Fruit fly (Drosophila melanogaster) whole organism, embryonic: ENCODE results near the gene PRL-1.

ENCODE experiments used
- ATbp ChIP-seq: fragments of 200-800 bp; sonication (Bioruptor generic); optimal IDR thresholded peaks from 2 replicates; lab custom pipeline; 2017; ENCODE audit warnings: missing biosample characterization, mild to moderate bottlenecking, missing genetic modification characterization, missing genetic modification reagents
- Atf-2 ChIP-seq: fragments of 200-800 bp; sonication (Bioruptor generic); optimal IDR thresholded peaks from 2 replicates; lab custom pipeline; 2016; ENCODE audit warnings: missing biosample characterization, missing genetic modification characterization
- CG10209 ChIP-seq: fragments of 200-800 bp; sonication (Bioruptor generic); optimal IDR thresholded peaks from 3 replicates; lab custom pipeline; 2017; ENCODE audit warnings: missing biosample characterization, mild to moderate bottlenecking, missing genetic modification characterization, missing genetic modification reagents
- CG10274 ChIP-seq: fragments of 200-800 bp; sonication (Bioruptor generic); optimal IDR thresholded peaks from 3 replicates; lab custom pipeline; 2017; ENCODE audit warnings: missing biosample characterization, mild to moderate bottlenecking, missing genetic modification characterization
- CG11504 ChIP-seq: fragments of 200-800 bp; sonication (Bioruptor generic); optimal IDR thresholded peaks from 3 replicates; lab custom pipeline; 2019; ENCODE audit warnings: missing biosample characterization, mild to moderate bottlenecking, missing genetic modification characterization, moderate library complexity
- CG14050 ChIP-seq: fragments of 200-800 bp; sonication (Bioruptor generic); IDR thresholded peaks from 3 replicates; pipeline ENCODE4 v1.3.6; 2022; ENCODE audit warnings: missing biosample characterization, missing genetic modification characterization
- CG14441 ChIP-seq: fragments of 200-800 bp; sonication (Bioruptor generic); IDR thresholded peaks from 2 replicates; pipeline ENCODE4 v1.3.6; 2022; ENCODE audit warnings: missing biosample characterization, missing genetic modification characterization
- CG14667 ChIP-seq: fragments of 200-800 bp; sonication (Bioruptor generic); IDR thresholded peaks from 2 replicates; pipeline ENCODE4 v1.3.6; 2022; ENCODE audit warnings: missing biosample characterization, missing genetic modification characterization
- CG2116 ChIP-seq: fragments of 200-800 bp; sonication (Bioruptor generic); optimal IDR thresholded peaks from 3 replicates; lab custom pipeline; 2018; ENCODE audit warnings: missing biosample characterization, mild to moderate bottlenecking, missing genetic modification characterization
- CG2875 ChIP-seq: fragments of 200-800 bp; sonication (Bioruptor generic); optimal IDR thresholded peaks from 2 replicates; lab custom pipeline; 2017; ENCODE audit warnings: missing biosample characterization, mild to moderate bottlenecking, missing genetic modification characterization, missing genetic modification reagents
- CG30403 ChIP-seq: fragments of 200-800 bp; sonication (Bioruptor generic); optimal IDR thresholded peaks from 3 replicates; lab custom pipeline; 2016; ENCODE audit warnings: missing biosample characterization, missing genetic modification characterization
- CG3281 ChIP-seq: fragments of 200-800 bp; sonication (Bioruptor generic); optimal IDR thresholded peaks from 3 replicates; lab custom pipeline; 2017; ENCODE audit warnings: missing biosample characterization, mild to moderate bottlenecking, missing genetic modification characterization
- CG3407 ChIP-seq: fragments of 200-800 bp; sonication (Bioruptor generic); optimal IDR thresholded peaks from 2 replicates; lab custom pipeline; 2018; ENCODE audit warnings: missing biosample characterization, mild to moderate bottlenecking, missing genetic modification characterization
- CG3838 ChIP-seq: fragments of 200-800 bp; sonication (Bioruptor generic); optimal IDR thresholded peaks from 3 replicates; lab custom pipeline; 2016; ENCODE audit warnings: missing biosample characterization, missing genetic modification characterization
- CG3847 ChIP-seq: fragments of 200-800 bp; sonication (Bioruptor generic); IDR thresholded peaks from 2 replicates; pipeline ENCODE4 v1.3.6; 2022; ENCODE audit warnings: missing biosample characterization, missing genetic modification characterization
- CG4282 ChIP-seq: fragments of 200-800 bp; sonication (Bioruptor generic); optimal IDR thresholded peaks from 2 replicates; lab custom pipeline; 2016; ENCODE audit warnings: missing biosample characterization, missing genetic modification characterization
- CG4854 ChIP-seq: fragments of 200-800 bp; sonication (Bioruptor generic); optimal IDR thresholded peaks from 2 replicates; lab custom pipeline; 2016; ENCODE audit warnings: missing biosample characterization, missing genetic modification characterization, inconsistent platforms
- CG6272 ChIP-seq: fragments of 200-800 bp; sonication (Bioruptor generic); IDR thresholded peaks from 2 replicates; pipeline ENCODE4 v1.3.6; 2022; ENCODE audit warnings: missing biosample characterization, missing genetic modification characterization
- CG8944 ChIP-seq: fragments of 200-800 bp; sonication (Bioruptor generic); optimal IDR thresholded peaks from 3 replicates; lab custom pipeline; 2016; ENCODE audit warnings: missing biosample characterization, missing genetic modification characterization
- CHES-1-like ChIP-seq: fragments of 200-800 bp; sonication (Bioruptor generic); optimal IDR thresholded peaks from 2 replicates; lab custom pipeline; 2016; ENCODE audit warnings: missing biosample characterization, missing genetic modification characterization
- CTCF ChIP-seq: fragments of 200-800 bp; sonication (Bioruptor generic); optimal IDR thresholded peaks from 2 replicates; lab custom pipeline; 2017; ENCODE audit warnings: missing biosample characterization, mild to moderate bottlenecking, missing genetic modification characterization, moderate library complexity
- Dip3 ChIP-seq: fragments of 200-800 bp; sonication (Bioruptor generic); optimal IDR thresholded peaks from 3 replicates; lab custom pipeline; 2016; ENCODE audit warnings: missing biosample characterization, missing genetic modification characterization
- Dp ChIP-seq: fragments of 200-800 bp; sonication (Bioruptor generic); optimal IDR thresholded peaks from 2 replicates; lab custom pipeline; 2018; ENCODE audit warnings: missing biosample characterization, mild to moderate bottlenecking, missing genetic modification characterization, moderate library complexity
- Drgx ChIP-seq: fragments of 200-800 bp; sonication (Bioruptor generic); IDR thresholded peaks from 2 replicates; pipeline ENCODE4 v1.3.6; 2022; ENCODE audit warnings: missing biosample characterization, missing genetic modification characterization
- Elba2 ChIP-seq: fragments of 200-800 bp; sonication (Bioruptor generic); optimal IDR thresholded peaks from 3 replicates; lab custom pipeline; 2016; ENCODE audit warnings: missing biosample characterization, missing genetic modification characterization
- HmgZ ChIP-seq: fragments of 200-800 bp; sonication (Bioruptor generic); optimal IDR thresholded peaks from 2 replicates; lab custom pipeline; 2018; ENCODE audit warnings: missing biosample characterization, mild to moderate bottlenecking, missing genetic modification characterization
- Hr39 ChIP-seq: fragments of >200 bp; optimal IDR thresholded peaks from 2 replicates; lab custom pipeline; 2017
- Lhr ChIP-seq: fragments of 200-800 bp; sonication (Bioruptor generic); optimal IDR thresholded peaks from 3 replicates; lab custom pipeline; 2017; ENCODE audit warnings: mild to moderate bottlenecking, missing biosample characterization, missing genetic modification reagents, missing genetic modification characterization
- Pdp1 ChIP-seq, 2 experiments: fragments of 200-800 bp; sonication (Bioruptor generic); optimal IDR thresholded peaks; 3 replicates each; lab custom pipeline; 2016; ENCODE audit warnings: missing biosample characterization in 2 of 2, missing genetic modification characterization in 2 of 2, mild to moderate bottlenecking in 1 of 2, moderate library complexity in 1 of 2
- ash1 ChIP-seq: fragments of 200-800 bp; sonication (Bioruptor generic); optimal IDR thresholded peaks from 2 replicates; lab custom pipeline; 2018; ENCODE audit warnings: missing biosample characterization, mild to moderate bottlenecking, missing genetic modification characterization
- br ChIP-seq: fragments of >200 bp; optimal IDR thresholded peaks from 2 replicates; lab custom pipeline; 2017
- btn ChIP-seq: fragments of 200-800 bp; sonication (Bioruptor generic); optimal IDR thresholded peaks from 2 replicates; lab custom pipeline; 2016; ENCODE audit warnings: missing biosample characterization, missing genetic modification characterization
- dpn ChIP-seq, 2 experiments: fragments of 200-800 bp; sonication (Bioruptor generic); optimal IDR thresholded peaks; 3 replicates each; lab custom pipeline; 2016; ENCODE audit warnings: missing biosample characterization in 2 of 2, missing genetic modification characterization in 2 of 2
- fd102C ChIP-seq: fragments of 200-800 bp; sonication (Bioruptor generic); optimal IDR thresholded peaks from 2 replicates; lab custom pipeline; 2018; ENCODE audit warnings: missing biosample characterization, mild to moderate bottlenecking, missing genetic modification characterization, moderate library complexity
- hth ChIP-seq: fragments of >200 bp; optimal IDR thresholded peaks from 2 replicates; lab custom pipeline; 2017; ENCODE audit warnings: inconsistent platforms
- klu ChIP-seq: fragments of 200-800 bp; sonication (Bioruptor generic); IDR thresholded peaks from 2 replicates; pipeline ENCODE4 v1.3.6; 2022; ENCODE audit warnings: missing biosample characterization, missing genetic modification characterization
- nau ChIP-seq: fragments of 200-800 bp; sonication (Bioruptor generic); optimal IDR thresholded peaks from 3 replicates; lab custom pipeline; 2017; ENCODE audit warnings: missing biosample characterization, mild to moderate bottlenecking, missing genetic modification characterization, missing genetic modification reagents
- rib ChIP-seq: fragments of 200-800 bp; sonication (Bioruptor generic); IDR thresholded peaks from 2 replicates; pipeline ENCODE4 v1.3.6; 2022; ENCODE audit warnings: missing biosample characterization, missing genetic modification characterization
- run ChIP-seq: fragments of 200-800 bp; sonication (Bioruptor generic); optimal IDR thresholded peaks from 3 replicates; lab custom pipeline; 2018; ENCODE audit warnings: missing biosample characterization, mild to moderate bottlenecking, missing genetic modification characterization
- sc ChIP-seq, 3 experiments: fragments of >200 bp in 2 of 3; fragments of 200-800 bp in 1 of 3; sonication (Bioruptor generic) in 1 of 3; optimal IDR thresholded peaks; 2 replicates in 2 of 3; 3 replicates in 1 of 3; lab custom pipeline; 2017; ENCODE audit warnings: mild to moderate bottlenecking in 1 of 3, missing biosample characterization in 1 of 3, missing genetic modification characterization in 1 of 3, missing genetic modification reagents in 1 of 3
- shn ChIP-seq: fragments of 200-800 bp; sonication (Bioruptor generic); optimal IDR thresholded peaks from 3 replicates; lab custom pipeline; 2016; ENCODE audit warnings: missing biosample characterization, missing genetic modification characterization
- sim ChIP-seq: fragments of 200-800 bp; sonication (Bioruptor generic); IDR thresholded peaks from 2 replicates; pipeline ENCODE4 v1.3.6; 2022; ENCODE audit warnings: missing biosample characterization, missing genetic modification characterization
- sna ChIP-seq: fragments of 200-800 bp; sonication (Bioruptor generic); IDR thresholded peaks from 2 replicates; pipeline ENCODE4 v1.3.6; 2022; ENCODE audit warnings: missing biosample characterization, missing genetic modification characterization; ENCODE audit not compliant: partially characterized antibody
- sob ChIP-seq: fragments of 200-800 bp; sonication (Bioruptor generic); IDR thresholded peaks from 2 replicates; pipeline ENCODE4 v1.3.6; 2022; ENCODE audit warnings: missing biosample characterization, missing genetic modification characterization
- ssp ChIP-seq: fragments of 200-800 bp; sonication (Bioruptor generic); IDR thresholded peaks from 2 replicates; pipeline ENCODE4 v1.3.6; 2022; ENCODE audit warnings: missing biosample characterization, missing genetic modification characterization
- unpg ChIP-seq: fragments of 200-800 bp; sonication (Bioruptor generic); optimal IDR thresholded peaks from 3 replicates; lab custom pipeline; 2018; ENCODE audit warnings: missing biosample characterization, mild to moderate bottlenecking, missing genetic modification characterization, moderate library complexity
- wor ChIP-seq: fragments of 200-800 bp; sonication (Bioruptor generic); IDR thresholded peaks from 2 replicates; pipeline ENCODE4 v1.3.6; 2022; ENCODE audit warnings: missing biosample characterization, missing genetic modification characterization

PRL-1 gene

dm6 chr2L:16302773-16303279, 45.4 kb upstream of the PRL-1 start, which contains the start of gene GMF (continued):
- TF ChIP-seq wor: no peak

- no peak for TF ChIP-seq ATbp (GFP tag; lab: Kevin White, UChicago)
- TF ChIP-seq CG30403 (GFP tag; lab: Kevin White, UChicago): peak; percentile 88
- peak; percentile 70 to 72 for TF ChIP-seq dpn (GFP tag; optimal IDR thresholded peaks at IDR 0.05; lab: Kevin White, UChicago)
- peak; percentile 21 for TF ChIP-seq Dp
- TF ChIP-seq Atf-2 (GFP tag; lab: Kevin White, UChicago): peak; percentile 77
- no peak for TF ChIP-seq nau (GFP tag; lab: Kevin White, UChicago)
- TF ChIP-seq CG4282: no peak
- TF ChIP-seq btn: no peak
- TF ChIP-seq klu (GFP tag; lab: Robert Waterston, UW): no peak; the same call in 1 of the 2 replicates
- TF ChIP-seq sna (GFP tag; lab: Robert Waterston, UW): no peak
- peak; percentile 57 for TF ChIP-seq CG8944 (GFP tag; lab: Kevin White, UChicago)
- TF ChIP-seq Lhr: no peak
- peak; percentile 49 for TF ChIP-seq CHES-1-like (GFP tag; lab: Kevin White, UChicago)
- TF ChIP-seq sob (GFP tag; lab: Robert Waterston, UW): peak; percentile 68
- peak; percentile 68 for TF ChIP-seq unpg
- TF ChIP-seq rib (GFP tag; lab: Robert Waterston, UW): 0 out of 2 replicates have a peak, but pooled peaks have one; percentile 36
- no peak for TF ChIP-seq CG3838 (GFP tag; lab: Kevin White, UChicago)
- TF ChIP-seq sim (GFP tag; lab: Robert Waterston, UW): no peak
- TF ChIP-seq hth: no peak
- peak; percentile 43 for TF ChIP-seq ssp (GFP tag; lab: Robert Waterston, UW)
- TF ChIP-seq run (tag; lab: Kevin White, UChicago): no peak
- peak; percentile 75 for TF ChIP-seq CG2116 (GFP tag; lab: Kevin White, UChicago)
- TF ChIP-seq CG3847: peak; percentile 69; the same call in 1 of the 2 replicates
- peak; percentile 37 for TF ChIP-seq CG3407
- no peak for TF ChIP-seq ash1 (GFP tag; lab: Kevin White, UChicago)
- no peak for TF ChIP-seq CG2875 (GFP tag; lab: Kevin White, UChicago)
- TF ChIP-seq CG14050 (GFP tag; lab: Robert Waterston, UW): peak; percentile 54
- TF ChIP-seq CTCF (GFP tag; lab: Kevin White, UChicago): no peak
- TF ChIP-seq sc (optimal IDR thresholded peaks at IDR 0.05; lab: Kevin White, UChicago): no peak
- TF ChIP-seq sc (GFP tag; optimal IDR thresholded peaks at IDR 0.05; lab: Kevin White, UChicago): no peak
- peak; percentile 79 for TF ChIP-seq CG14441 (GFP tag; lab: Robert Waterston, UW)
- peak; percentile 30 for TF ChIP-seq HmgZ (tag; lab: Kevin White, UChicago)
- TF ChIP-seq CG3281 (GFP tag; lab: Kevin White, UChicago): peak; percentile 72
- TF ChIP-seq Dip3 (GFP tag; lab: Kevin White, UChicago): peak; percentile 69
- peak; percentile 53 to 74 for TF ChIP-seq Pdp1 (GFP tag; optimal IDR thresholded peaks at IDR 0.05; lab: Kevin White, UChicago)
- no peak for TF ChIP-seq Hr39 (lab: Kevin White, UChicago)
- TF ChIP-seq CG4854 (GFP tag; lab: Kevin White, UChicago): peak; percentile 1
- no peak for TF ChIP-seq CG10209 (GFP tag; lab: Kevin White, UChicago)
- TF ChIP-seq CG6272 (GFP tag; lab: Robert Waterston, UW): no peak; the same call in none of the 2 replicates
- TF ChIP-seq Drgx (GFP tag; lab: Robert Waterston, UW): 0 out of 2 replicates have a peak, but pooled peaks have one; percentile 20
- peak; percentile 58 for TF ChIP-seq shn (GFP tag; lab: Kevin White, UChicago)
- no peak for TF ChIP-seq br (lab: Kevin White, UChicago)
- TF ChIP-seq fd102C (GFP tag; lab: Kevin White, UChicago): no peak
- no peak for TF ChIP-seq Elba2
- TF ChIP-seq CG11504 (tag; lab: Kevin White, UChicago): no peak
- TF ChIP-seq CG14667 (GFP tag; lab: Robert Waterston, UW): no peak; the same call in 1 of the 2 replicates
- TF ChIP-seq CG10274 (GFP tag; lab: Kevin White, UChicago): no peak
Observed at dm6 chr2L:16299466-16300311, 42.3 kb upstream of the PRL-1 start, which contains the start of the genes heix and CG17328. heix (minus strand) TSS chr2L:16299858. CG17328 (plus strand) TSS chr2L:16299943.
